Fruit fly (Drosophila melanogaster) whole organism, embryonic: ENCODE data around the gene CG32647.

ENCODE experiments used
- Antp ChIP-seq: fragments of 200-800 bp; sonication (Bioruptor generic); optimal IDR thresholded peaks from 3 replicates; lab custom pipeline; 2016; ENCODE audit warnings: missing biosample characterization, missing genetic modification characterization
- B-H1 ChIP-seq: fragments of 200-800 bp; sonication (Bioruptor generic); IDR thresholded peaks from 3 replicates; pipeline ENCODE4 v1.3.6; 2022; ENCODE audit warnings: missing biosample characterization, missing genetic modification characterization
- BtbVII ChIP-seq: fragments of 200-800 bp; sonication (Bioruptor generic); optimal IDR thresholded peaks from 3 replicates; lab custom pipeline; 2017; ENCODE audit warnings: missing biosample characterization, mild to moderate bottlenecking, missing genetic modification characterization
- CG10654 ChIP-seq: fragments of 200-800 bp; sonication (Bioruptor generic); optimal IDR thresholded peaks from 2 replicates; lab custom pipeline; 2016; ENCODE audit warnings: missing biosample characterization, missing genetic modification characterization
- CG12104 ChIP-seq: fragments of 200-800 bp; sonication (Bioruptor generic); optimal IDR thresholded peaks from 3 replicates; lab custom pipeline; 2016; ENCODE audit warnings: missing biosample characterization, missing genetic modification characterization
- CG13424 ChIP-seq: fragments of 200-800 bp; sonication (Bioruptor generic); optimal IDR thresholded peaks from 2 replicates; lab custom pipeline; 2019; ENCODE audit warnings: missing biosample characterization, mild to moderate bottlenecking, missing genetic modification characterization, moderate library complexity
- CG15073 ChIP-seq: fragments of 200-800 bp; sonication (Bioruptor generic); optimal IDR thresholded peaks from 2 replicates; lab custom pipeline; 2016; ENCODE audit warnings: missing biosample characterization, missing genetic modification characterization
- CG15479 ChIP-seq: fragments of 200-800 bp; sonication (Bioruptor generic); optimal IDR thresholded peaks from 3 replicates; lab custom pipeline; 2019; ENCODE audit warnings: missing biosample characterization, mild to moderate bottlenecking, missing genetic modification characterization, moderate library complexity
- CG17361 ChIP-seq: fragments of 200-800 bp; sonication (Bioruptor generic); IDR thresholded peaks from 3 replicates; pipeline ENCODE4 v1.3.6; 2022; ENCODE audit warnings: missing biosample characterization, missing genetic modification characterization
- CG17829 ChIP-seq: fragments of 200-800 bp; optimal IDR thresholded peaks from 2 replicates; lab custom pipeline; 2019; ENCODE audit warnings: missing biosample characterization, mild to moderate bottlenecking, missing genetic modification characterization, moderate library complexity
- CG1832 ChIP-seq: fragments of 200-800 bp; sonication (Bioruptor generic); optimal IDR thresholded peaks from 2 replicates; lab custom pipeline; 2017; ENCODE audit warnings: missing biosample characterization, mild to moderate bottlenecking, missing genetic modification characterization, inconsistent platforms
- CG30020 ChIP-seq: fragments of 200-800 bp; optimal IDR thresholded peaks from 2 replicates; lab custom pipeline; 2019; ENCODE audit warnings: missing biosample characterization, mild to moderate bottlenecking, missing genetic modification characterization, moderate library complexity
- CG34422 ChIP-seq: fragments of 200-800 bp; sonication (Bioruptor generic); IDR thresholded peaks from 3 replicates; pipeline ENCODE4 v1.3.6; 2022; ENCODE audit warnings: missing biosample characterization, missing genetic modification characterization
- CG42726 ChIP-seq: fragments of 200-800 bp; sonication (Bioruptor generic); IDR thresholded peaks from 2 replicates; pipeline ENCODE4 v1.3.6; 2022; ENCODE audit warnings: missing biosample characterization, missing genetic modification characterization; ENCODE audit not compliant: partially characterized antibody
- CG4820 ChIP-seq: fragments of 200-800 bp; sonication (Bioruptor generic); optimal IDR thresholded peaks from 3 replicates; lab custom pipeline; 2016; ENCODE audit warnings: missing biosample characterization, missing genetic modification characterization
- CG5245 ChIP-seq: fragments of 200-800 bp; sonication (Bioruptor generic); optimal IDR thresholded peaks from 3 replicates; lab custom pipeline; 2016; ENCODE audit warnings: missing biosample characterization, missing genetic modification characterization
- CG6272 ChIP-seq: fragments of 200-800 bp; sonication (Bioruptor generic); IDR thresholded peaks from 2 replicates; pipeline ENCODE4 v1.3.6; 2022; ENCODE audit warnings: missing biosample characterization, missing genetic modification characterization
- CG6791 ChIP-seq: fragments of 200-800 bp; sonication (Bioruptor generic); IDR thresholded peaks from 3 replicates; pipeline ENCODE4 v1.3.6; 2022; ENCODE audit warnings: missing biosample characterization, missing genetic modification characterization; ENCODE audit not compliant: partially characterized antibody
- CkIIα-i1 ChIP-seq: fragments of 200-800 bp; sonication (Bioruptor generic); IDR thresholded peaks from 2 replicates; pipeline ENCODE4 v1.3.6; 2022; ENCODE audit warnings: missing biosample characterization, missing genetic modification characterization
- D ChIP-seq, 2 experiments: fragments of 200-800 bp in 1 of 2; fragments of >200 bp in 1 of 2; sonication (Bioruptor generic) in 1 of 2; optimal IDR thresholded peaks; 2 replicates in 1 of 2; 3 replicates in 1 of 2; lab custom pipeline; 2017; ENCODE audit warnings: mild to moderate bottlenecking in 1 of 2, missing biosample characterization in 1 of 2, missing genetic modification characterization in 1 of 2, missing genetic modification reagents in 1 of 2
- Dek ChIP-seq: fragments of 200-800 bp; sonication (Bioruptor generic); optimal IDR thresholded peaks from 3 replicates; lab custom pipeline; 2019; ENCODE audit warnings: missing biosample characterization, mild to moderate bottlenecking, missing genetic modification characterization, moderate library complexity
- Ets65A ChIP-seq: fragments of 200-800 bp; sonication (Bioruptor generic); peaks from one replicate; lab custom pipeline; 2016; ENCODE audit warnings: missing biosample characterization, missing genetic modification characterization
- Fer1 ChIP-seq: fragments of 200-800 bp; sonication (Bioruptor generic); optimal IDR thresholded peaks from 2 replicates; lab custom pipeline; 2017; ENCODE audit warnings: missing biosample characterization, mild to moderate bottlenecking, missing genetic modification characterization
- Hey ChIP-seq: fragments of 200-800 bp; sonication (Bioruptor generic); optimal IDR thresholded peaks from 3 replicates; lab custom pipeline; 2018; ENCODE audit warnings: missing biosample characterization, mild to moderate bottlenecking, missing genetic modification characterization
- Lpt ChIP-seq: fragments of >200 bp; optimal IDR thresholded peaks from 2 replicates; lab custom pipeline; 2018; ENCODE audit warnings: missing biosample characterization, missing genetic modification characterization
- Mad ChIP-seq: fragments of 200-800 bp; sonication (Bioruptor generic); optimal IDR thresholded peaks from 2 replicates; lab custom pipeline; 2016; ENCODE audit warnings: missing biosample characterization, missing genetic modification characterization
- Meics ChIP-seq: fragments of 200-800 bp; sonication (Bioruptor generic); optimal IDR thresholded peaks from 2 replicates; lab custom pipeline; 2017; ENCODE audit warnings: missing biosample characterization, mild to moderate bottlenecking, missing genetic modification characterization
- NC2β ChIP-seq: fragments of 200-800 bp; sonication (Bioruptor generic); optimal IDR thresholded peaks from 2 replicates; lab custom pipeline; 2016; ENCODE audit warnings: missing biosample characterization, missing genetic modification characterization
- Neu2 ChIP-seq: fragments of 200-800 bp; sonication (Bioruptor generic); optimal IDR thresholded peaks from 3 replicates; lab custom pipeline; 2016; ENCODE audit warnings: missing biosample characterization, missing genetic modification characterization, borderline replicate concordance
- Six4 ChIP-seq: fragments of 200-800 bp; sonication (Bioruptor generic); optimal IDR thresholded peaks from 2 replicates; lab custom pipeline; 2016; ENCODE audit warnings: missing biosample characterization, missing genetic modification characterization
- Stat92E ChIP-seq, 3 experiments: fragments of >200 bp in 2 of 3; fragments of 200-800 bp in 1 of 3; sonication (Bioruptor generic) in 1 of 3; optimal IDR thresholded peaks; 2 replicates each; lab custom pipeline; 2017 to 2019; ENCODE audit warnings: missing biosample characterization in 3 of 3, missing genetic modification characterization in 3 of 3, mild to moderate bottlenecking in 1 of 3, moderate library complexity in 1 of 3
- Tbp ChIP-seq: fragments of >200 bp; optimal IDR thresholded peaks from 2 replicates; lab custom pipeline; 2018; ENCODE audit warnings: missing biosample characterization, missing genetic modification characterization
- bsh ChIP-seq, 2 experiments: fragments of 200-800 bp; sonication (Bioruptor generic); optimal IDR thresholded peaks; 2 replicates each; lab custom pipeline; 2017 to 2018; ENCODE audit warnings: mild to moderate bottlenecking in 2 of 2, missing biosample characterization in 2 of 2, missing genetic modification characterization in 2 of 2, moderate library complexity in 1 of 2
- chif ChIP-seq, 2 experiments: fragments of 200-800 bp; sonication (Bioruptor generic); optimal IDR thresholded peaks; 3 replicates each; lab custom pipeline; 2016; ENCODE audit warnings: missing biosample characterization in 2 of 2, missing genetic modification characterization in 2 of 2
- chm ChIP-seq: fragments of 200-800 bp; sonication (Bioruptor generic); IDR thresholded peaks from 2 replicates; pipeline ENCODE4 v1.3.6; 2022; ENCODE audit warnings: missing biosample characterization, missing genetic modification characterization
- crp ChIP-seq, 2 experiments: fragments of 200-800 bp; sonication (Bioruptor generic); optimal IDR thresholded peaks; 2 replicates in 1 of 2; 3 replicates in 1 of 2; lab custom pipeline; 2017; ENCODE audit warnings: missing biosample characterization in 2 of 2, missing genetic modification characterization in 2 of 2, mild to moderate bottlenecking in 1 of 2, moderate library complexity in 1 of 2
- emc ChIP-seq: fragments of 200-800 bp; sonication (Bioruptor generic); optimal IDR thresholded peaks from 2 replicates; lab custom pipeline; 2016; ENCODE audit warnings: missing biosample characterization, missing genetic modification characterization
- eyg ChIP-seq: fragments of 200-800 bp; sonication (Bioruptor generic); optimal IDR thresholded peaks from 3 replicates; lab custom pipeline; 2016; ENCODE audit warnings: missing biosample characterization, missing genetic modification characterization
- fd3F ChIP-seq: fragments of 200-800 bp; sonication (Bioruptor generic); optimal IDR thresholded peaks from 2 replicates; lab custom pipeline; 2018; ENCODE audit warnings: missing biosample characterization, mild to moderate bottlenecking, missing genetic modification characterization, moderate library complexity
- ftz-f1 ChIP-seq: fragments of 200-800 bp; sonication (Bioruptor generic); optimal IDR thresholded peaks from 2 replicates; lab custom pipeline; 2016; ENCODE audit warnings: missing biosample characterization, missing genetic modification characterization
- ind ChIP-seq: fragments of 200-800 bp; sonication (Bioruptor generic); optimal IDR thresholded peaks from 3 replicates; lab custom pipeline; 2016; ENCODE audit warnings: missing biosample characterization, missing genetic modification characterization
- klu ChIP-seq: fragments of 200-800 bp; sonication (Bioruptor generic); IDR thresholded peaks from 2 replicates; pipeline ENCODE4 v1.3.6; 2022; ENCODE audit warnings: missing biosample characterization, missing genetic modification characterization
- luna ChIP-seq: fragments of 200-800 bp; sonication (Bioruptor generic); optimal IDR thresholded peaks from 2 replicates; lab custom pipeline; 2016; ENCODE audit warnings: missing biosample characterization, missing genetic modification characterization
- pho ChIP-seq: fragments of 200-800 bp; sonication (Bioruptor generic); optimal IDR thresholded peaks from 2 replicates; lab custom pipeline; 2016; ENCODE audit warnings: missing biosample characterization, missing genetic modification characterization
- pita ChIP-seq: fragments of 200-800 bp; sonication (Bioruptor generic); optimal IDR thresholded peaks from 2 replicates; lab custom pipeline; 2017; ENCODE audit warnings: missing biosample characterization, mild to moderate bottlenecking, missing genetic modification characterization
- shn ChIP-seq: fragments of 200-800 bp; sonication (Bioruptor generic); optimal IDR thresholded peaks from 3 replicates; lab custom pipeline; 2016; ENCODE audit warnings: missing biosample characterization, missing genetic modification characterization
- tgo ChIP-seq: fragments of 200-800 bp; sonication (Bioruptor generic); IDR thresholded peaks from 3 replicates; pipeline ENCODE4 v1.3.6; 2022; ENCODE audit warnings: missing biosample characterization, missing genetic modification characterization
- trem ChIP-seq: fragments of 200-800 bp; optimal IDR thresholded peaks from 3 replicates; lab custom pipeline; 2019; ENCODE audit warnings: missing biosample characterization, mild to moderate bottlenecking, missing genetic modification characterization, moderate library complexity
- wor ChIP-seq: fragments of 200-800 bp; sonication (Bioruptor generic); IDR thresholded peaks from 2 replicates; pipeline ENCODE4 v1.3.6; 2022; ENCODE audit warnings: missing biosample characterization, missing genetic modification characterization
- zen2 ChIP-seq: fragments of 200-800 bp; sonication (Bioruptor generic); IDR thresholded peaks from 3 replicates; pipeline ENCODE4 v1.3.6; 2022; ENCODE audit warnings: missing biosample characterization, missing genetic modification characterization; ENCODE audit not compliant: partially characterized antibody

CG32647 gene

dm6 chrX:12737057-12737734 is 47.6 kb downstream of the CG32647 start (continued):
- no peak for TF ChIP-seq CkIIα-i1
- TF ChIP-seq D (optimal IDR thresholded peaks at IDR 0.05; lab: Kevin White, UChicago): no peak
- TF ChIP-seq D (GFP tag; optimal IDR thresholded peaks at IDR 0.05; lab: Kevin White, UChicago): no peak
- no peak for TF ChIP-seq trem (tag; lab: Kevin White, UChicago)
- no peak for TF ChIP-seq CG10654
- TF ChIP-seq chif (GFP tag; optimal IDR thresholded peaks at IDR 0.05; lab: Kevin White, UChicago): no peak
- TF ChIP-seq Neu2 (GFP tag; lab: Kevin White, UChicago): no peak
- peak; percentile 10 for TF ChIP-seq CG15479 (GFP tag; lab: Kevin White, UChicago)
- no peak for TF ChIP-seq Lpt (GFP tag; lab: Kevin White, UChicago)
- TF ChIP-seq CG34422 (GFP tag; lab: Robert Waterston, UW): no peak
- no peak for TF ChIP-seq luna
- TF ChIP-seq Stat92E (GFP tag; optimal IDR thresholded peaks at IDR 0.05; lab: Kevin White, UChicago): no peak
- no peak for TF ChIP-seq CG4820 (GFP tag; lab: Kevin White, UChicago)
- no peak for TF ChIP-seq CG17829 (tag; lab: Kevin White, UChicago)
- no peak for TF ChIP-seq wor
- no peak for TF ChIP-seq CG17361 (GFP tag; lab: Robert Waterston, UW)
- TF ChIP-seq chm (GFP tag; lab: Robert Waterston, UW): peak; percentile 41
- no peak for TF ChIP-seq CG13424 (tag; lab: Kevin White, UChicago)
- TF ChIP-seq NC2β (GFP tag; lab: Kevin White, UChicago): no peak
- no peak for TF ChIP-seq CG1832 (GFP tag; lab: Kevin White, UChicago)
- no peak for TF ChIP-seq fd3F (GFP tag; lab: Kevin White, UChicago)
- no peak for TF ChIP-seq CG30020 (tag; lab: Kevin White, UChicago)
- TF ChIP-seq Tbp (GFP tag; lab: Kevin White, UChicago): no peak
- no peak for TF ChIP-seq CG6791 (GFP tag; lab: Robert Waterston, UW)
- peak; percentile 45 for TF ChIP-seq BtbVII (GFP tag; lab: Kevin White, UChicago)
- no peak for TF ChIP-seq Antp (GFP tag; lab: Kevin White, UChicago)
- no peak for TF ChIP-seq pho (GFP tag; lab: Kevin White, UChicago)
- TF ChIP-seq klu (GFP tag; lab: Robert Waterston, UW): no peak
- peak; percentile 26 for TF ChIP-seq ftz-f1 (GFP tag; lab: Kevin White, UChicago)
- TF ChIP-seq bsh (GFP tag; optimal IDR thresholded peaks at IDR 0.05; lab: Kevin White, UChicago): peak in 1 of 2 experiments; percentile 95
- TF ChIP-seq emc (GFP tag; lab: Kevin White, UChicago): no peak
- TF ChIP-seq Mad (GFP tag; lab: Kevin White, UChicago): no peak
- no peak for TF ChIP-seq Hey (tag; lab: Kevin White, UChicago)
- TF ChIP-seq ind: no peak
- TF ChIP-seq CG12104 (GFP tag; lab: Kevin White, UChicago): no peak
- no peak for TF ChIP-seq B-H1
- TF ChIP-seq CG6272: no peak
- no peak for TF ChIP-seq shn
- TF ChIP-seq CG42726 (GFP tag; lab: Robert Waterston, UW): no peak
- TF ChIP-seq Fer1: no peak
- peak; percentile 16 for TF ChIP-seq Meics (GFP tag; lab: Kevin White, UChicago)
- TF ChIP-seq crp (GFP tag; optimal IDR thresholded peaks at IDR 0.05; lab: Kevin White, UChicago): no peak
- no peak for TF ChIP-seq Dek (tag; lab: Kevin White, UChicago)
- TF ChIP-seq eyg (GFP tag; lab: Kevin White, UChicago): no peak
- TF ChIP-seq Six4 (GFP tag; lab: Kevin White, UChicago): no peak
- TF ChIP-seq tgo (GFP tag; lab: Robert Waterston, UW): 0 out of 3 replicates have a peak, but pooled peaks have one; percentile 20
- TF ChIP-seq pita (GFP tag; lab: Kevin White, UChicago): no peak
- TF ChIP-seq CG5245: no peak
- no peak for TF ChIP-seq CG15073 (GFP tag; lab: Kevin White, UChicago)
- TF ChIP-seq zen2 (GFP tag; lab: Robert Waterston, UW): no peak
- TF ChIP-seq Ets65A (GFP tag; lab: Kevin White, UChicago): no peak
